Fruit fly (Drosophila melanogaster): ENCODE data around the gene Gtpx.

Gtpx gene

dm6 chr3L:3303087-3303526 is 23.0 kb upstream of the Gtpx start, which contains the start of gene CG14968 (continued):
- peak; percentile 52 for TF ChIP-seq CG3995 (GFP tag; optimal IDR thresholded peaks at IDR 0.05)
- TF ChIP-seq Atf6 (GFP tag; IDR thresholded peaks at IDR 0.05), result peak; percentile 97
- TF ChIP-seq CG6175 (GFP tag; IDR thresholded peaks at IDR 0.05), result peak; percentile 94
- peak; percentile 71 for TF ChIP-seq CG15696 (tag; optimal IDR thresholded peaks at IDR 0.05)
- peak; percentile 85 for TF ChIP-seq Optix (GFP tag; IDR thresholded peaks at IDR 0.05)
- no peak for TF ChIP-seq ato (GFP tag; IDR thresholded peaks at IDR 0.05; ENCODE audit: partially characterized antibody)
- peak; percentile 81 for TF ChIP-seq ham (GFP tag; IDR thresholded peaks at IDR 0.05)
- TF ChIP-seq CG3838 (GFP tag; optimal IDR thresholded peaks at IDR 0.05), result peak; percentile 66
- no peak for TF ChIP-seq bbx (GFP tag; IDR thresholded peaks at IDR 0.05; ENCODE audit: partially characterized antibody)
- TF ChIP-seq pzg (GFP tag; optimal IDR thresholded peaks at IDR 0.05), result no peak
- TF ChIP-seq Dip3 (GFP tag; optimal IDR thresholded peaks at IDR 0.05), result peak; percentile 83
- no peak for TF ChIP-seq Lpt (GFP tag; optimal IDR thresholded peaks at IDR 0.05)
- TF ChIP-seq CG2199 (GFP tag; IDR thresholded peaks at IDR 0.05), result peak; percentile 81; the same call in 2 of the 3 replicates
- TF ChIP-seq pfk (GFP tag; optimal IDR thresholded peaks at IDR 0.05), result no peak
- TF ChIP-seq B-H1 (GFP tag; IDR thresholded peaks at IDR 0.05), result peak; percentile 90
- no peak for TF ChIP-seq Dll (GFP tag; IDR thresholded peaks at IDR 0.05; ENCODE audit: partially characterized antibody)
- TF ChIP-seq CG14965 (GFP tag; optimal IDR thresholded peaks at IDR 0.05; ENCODE audit: borderline replicate concordance), result no peak
- peak; percentile 90 for TF ChIP-seq klu (GFP tag; IDR thresholded peaks at IDR 0.05)
- TF ChIP-seq CG14441 (GFP tag; IDR thresholded peaks at IDR 0.05), result peak; percentile 95
- TF ChIP-seq CG15514 (GFP tag; optimal IDR thresholded peaks at IDR 0.05), result peak; percentile 93
- TF ChIP-seq CG15269 (tag; optimal IDR thresholded peaks at IDR 0.05), result peak; percentile 97
- no peak for TF ChIP-seq hkb (optimal IDR thresholded peaks at IDR 0.05)
- TF ChIP-seq hkb (GFP tag; IDR thresholded peaks at IDR 0.05), result peak; percentile 97
- TF ChIP-seq Trl (optimal IDR thresholded peaks at IDR 0.05), result no peak
- TF ChIP-seq Trl (GFP tag; optimal IDR thresholded peaks at IDR 0.05), result peak; percentile 65
- TF ChIP-seq Sox100B (GFP tag; optimal IDR thresholded peaks at IDR 0.05), result peak; percentile 86
- peak; percentile 88 for TF ChIP-seq CG8765 (GFP tag; IDR thresholded peaks at IDR 0.05)
- peak; percentile 87 for TF ChIP-seq wor (GFP tag; IDR thresholded peaks at IDR 0.05)
- TF ChIP-seq aop (GFP tag; IDR thresholded peaks at IDR 0.05), result peak; percentile 82
- peak; percentile 52 for TF ChIP-seq CG11398 (GFP tag; optimal IDR thresholded peaks at IDR 0.05)
- TF ChIP-seq CG14710 (tag; optimal IDR thresholded peaks at IDR 0.05), result peak; percentile 86
- peak; percentile 66 to 74 for TF ChIP-seq Pdp1 (GFP tag; optimal IDR thresholded peaks at IDR 0.05)
- no peak for TF ChIP-seq tll (GFP tag; optimal IDR thresholded peaks at IDR 0.05)
- no peak for TF ChIP-seq Dp (GFP tag; optimal IDR thresholded peaks at IDR 0.05)
- TF ChIP-seq nerfin-1 (tag; optimal IDR thresholded peaks at IDR 0.05), result peak; percentile 82
- peak; percentile 77 for TF ChIP-seq HLH54F (GFP tag; optimal IDR thresholded peaks at IDR 0.05)
- peak; percentile 90 for TF ChIP-seq CG12155 (GFP tag; optimal IDR thresholded peaks at IDR 0.05)
- TF ChIP-seq CG14014 (GFP tag; IDR thresholded peaks at IDR 0.05), result peak; percentile 97
- peak; percentile 95 for TF ChIP-seq bcd (GFP tag; optimal IDR thresholded peaks at IDR 0.05)
- TF ChIP-seq jumu (GFP tag; optimal IDR thresholded peaks at IDR 0.05), result peak; percentile 66
- peak; percentile 90 for TF ChIP-seq CG17568 (GFP tag; optimal IDR thresholded peaks at IDR 0.05)
- peak; percentile 87 for TF ChIP-seq Abd-B (GFP tag; optimal IDR thresholded peaks at IDR 0.05)
- TF ChIP-seq CG2875 (GFP tag; optimal IDR thresholded peaks at IDR 0.05), result peak; percentile 72
- peak; percentile 94 for TF ChIP-seq CoRest (tag; optimal IDR thresholded peaks at IDR 0.05)
- TF ChIP-seq MBD-R2 (GFP tag; IDR thresholded peaks at IDR 0.05), result peak; percentile 93
- peak; percentile 97 for TF ChIP-seq so (GFP tag; IDR thresholded peaks at IDR 0.05)
- peak; percentile 91 for TF ChIP-seq CG6272 (GFP tag; IDR thresholded peaks at IDR 0.05)
- TF ChIP-seq mld (GFP tag; IDR thresholded peaks at IDR 0.05; ENCODE audit: partially characterized antibody), result no peak
- no peak for TF ChIP-seq Dfd (GFP tag; optimal IDR thresholded peaks at IDR 0.05)
- TF ChIP-seq org-1 (GFP tag; optimal IDR thresholded peaks at IDR 0.05), result peak; percentile 71
- TF ChIP-seq chm (GFP tag; IDR thresholded peaks at IDR 0.05), result peak; percentile 95
